Worm (Caenorhabditis elegans) whole organism, L4 larva: Measurements from ENCODE around the gene C52G5.3.

Experiments used
- F37D6.2 ChIP-seq: sonication (generic microtip); optimal IDR thresholded peaks from 2 replicates; lab custom pipeline; 2016; ENCODE audit warnings: mild to moderate bottlenecking, missing genetic modification characterization, missing compliant biosample characterization
- F44E2.7 ChIP-seq: fragments of 200-800 bp; sonication (Bioruptor generic); IDR thresholded peaks from 2 replicates; pipeline ENCODE4 v2.1.2; 2022; ENCODE audit warnings: missing genetic modification characterization, missing compliant biosample characterization
- F49E8.2 ChIP-seq: sonication (generic microtip); optimal IDR thresholded peaks from 2 replicates; lab custom pipeline; 2016; ENCODE audit warnings: missing compliant biosample characterization, mild to moderate bottlenecking, missing genetic modification characterization, borderline replicate concordance
- R02D3.7 ChIP-seq: fragments of 150-350 bp; sonication (generic microtip); optimal IDR thresholded peaks from 3 replicates; lab custom pipeline; 2014; ENCODE audit warnings: missing biosample characterization, missing genetic modification characterization
- T20F7.1 ChIP-seq: fragments of 200-800 bp; sonication (Bioruptor generic); optimal IDR thresholded peaks from 2 replicates; lab custom pipeline; 2018; ENCODE audit warnings: mild to moderate bottlenecking, missing genetic modification characterization, missing compliant biosample characterization
- T26A8.4 ChIP-seq: fragments of 200-800 bp; sonication (Bioruptor generic); IDR thresholded peaks from 2 replicates; pipeline ENCODE4 v1.3.6; 2022; ENCODE audit warnings: missing genetic modification characterization, missing compliant biosample characterization
- Y5F2A.4 ChIP-seq: fragments of 200-800 bp; sonication (Bioruptor generic); optimal IDR thresholded peaks from 2 replicates; lab custom pipeline; 2018; ENCODE audit warnings: mild to moderate bottlenecking, missing genetic modification characterization, missing compliant biosample characterization
- ZK337.2 ChIP-seq: fragments of 200-800 bp; sonication (Bioruptor generic); IDR thresholded peaks from 2 replicates; pipeline ENCODE4 v1.3.6; 2022; ENCODE audit warnings: missing genetic modification reagents, missing genetic modification characterization, missing compliant biosample characterization
- aly-2 ChIP-seq: sonication (generic microtip); optimal IDR thresholded peaks from 2 replicates; lab custom pipeline; 2018; ENCODE audit warnings: missing biosample characterization, missing genetic modification characterization
- attf-4 ChIP-seq: sonication (generic microtip); optimal IDR thresholded peaks from 3 replicates; lab custom pipeline; 2017; ENCODE audit warnings: missing biosample characterization, missing genetic modification characterization
- ceh-20 ChIP-seq: fragments of 200-800 bp; sonication (Bioruptor generic); IDR thresholded peaks from 2 replicates; pipeline ENCODE4 v1.3.6; 2022; ENCODE audit warnings: missing genetic modification reagents, missing genetic modification characterization, missing compliant biosample characterization
- ceh-32 ChIP-seq: sonication (generic microtip); optimal IDR thresholded peaks from 2 replicates; lab custom pipeline; 2016; ENCODE audit warnings: mild to moderate bottlenecking, missing genetic modification characterization, missing compliant biosample characterization; ENCODE audit not compliant: poor library complexity
- ces-1 ChIP-seq: fragments of 150-350 bp; sonication (generic microtip); optimal IDR thresholded peaks from 4 replicates; lab custom pipeline; 2014; ENCODE audit warnings: missing biosample characterization, missing genetic modification reagents, missing genetic modification characterization
- ctbp-1 ChIP-seq: fragments of 200-800 bp; sonication (Bioruptor generic); IDR thresholded peaks from 2 replicates; pipeline ENCODE4 v1.3.6; 2022; ENCODE audit warnings: missing genetic modification reagents, missing genetic modification characterization, missing compliant biosample characterization
- daf-16 ChIP-seq, 3 experiments: sonication (generic microtip); optimal IDR thresholded peaks; 2 replicates each; lab custom pipeline; 2016 to 2017; ENCODE audit warnings: missing genetic modification characterization in 3 of 3, missing genetic modification reagents in 3 of 3, mild to moderate bottlenecking in 2 of 3, missing compliant biosample characterization in 2 of 3, missing biosample characterization in 1 of 3, moderate library complexity in 1 of 3
- daf-8 ChIP-seq: fragments of 200-800 bp; sonication (Bioruptor generic); IDR thresholded peaks from 2 replicates; pipeline ENCODE4 v1.3.6; 2022; ENCODE audit warnings: missing genetic modification characterization, missing compliant biosample characterization
- dmd-6 ChIP-seq: fragments of 200-800 bp; sonication (Bioruptor generic); IDR thresholded peaks from 2 replicates; pipeline ENCODE4 v1.3.6; 2022; ENCODE audit warnings: missing genetic modification reagents, missing genetic modification characterization, missing compliant biosample characterization
- dmd-8 ChIP-seq: fragments of 200-800 bp; sonication (Bioruptor generic); IDR thresholded peaks from 2 replicates; pipeline ENCODE4 v1.3.6; 2022; ENCODE audit warnings: missing genetic modification characterization, missing compliant biosample characterization
- gei-8 ChIP-seq: fragments of 200-800 bp; sonication (Bioruptor generic); optimal IDR thresholded peaks from 2 replicates; lab custom pipeline; 2018; ENCODE audit warnings: mild to moderate bottlenecking, missing genetic modification characterization, missing compliant biosample characterization
- hmg-1.1 ChIP-seq: fragments of 200-800 bp; sonication (Bioruptor generic); IDR thresholded peaks from 2 replicates; pipeline ENCODE4 v1.3.6; 2022; ENCODE audit warnings: missing genetic modification reagents, missing genetic modification characterization, missing compliant biosample characterization
- lim-7 ChIP-seq: fragments of 200-800 bp; sonication (Bioruptor generic); IDR thresholded peaks from 2 replicates; pipeline ENCODE4 v1.3.6; 2022; ENCODE audit warnings: missing genetic modification characterization, missing compliant biosample characterization
- lin-29 ChIP-seq: fragments of 200-800 bp; sonication (Bioruptor generic); IDR thresholded peaks from 2 replicates; pipeline ENCODE4 v1.3.6; 2022; ENCODE audit warnings: missing genetic modification reagents, missing genetic modification characterization, missing compliant biosample characterization
- lin-39 ChIP-seq: fragments of 150-350 bp; optimal IDR thresholded peaks from 2 replicates; lab custom pipeline; 2014; ENCODE audit warnings: missing biosample characterization, missing genetic modification reagents, missing genetic modification characterization
- lsy-2 ChIP-seq, 2 experiments: fragments of 150-350 bp in 1 of 2; sonication (generic microtip) in 1 of 2; optimal IDR thresholded peaks; 2 replicates each; lab custom pipeline; 2014 to 2017; ENCODE audit warnings: missing biosample characterization in 2 of 2, missing genetic modification characterization in 2 of 2
- mdl-1 ChIP-seq, 2 experiments: fragments of 150-350 bp in 1 of 2; sonication (generic microtip) in 1 of 2; optimal IDR thresholded peaks; 2 replicates each; lab custom pipeline; 2014 to 2017; ENCODE audit warnings: missing biosample characterization in 2 of 2, missing genetic modification characterization in 2 of 2
- mep-1 ChIP-seq: fragments of 150-350 bp; sonication (generic microtip); optimal IDR thresholded peaks from 3 replicates; lab custom pipeline; 2014; ENCODE audit warnings: missing biosample characterization, missing genetic modification characterization
- mes-2 ChIP-seq: sonication (generic microtip); optimal IDR thresholded peaks from 2 replicates; lab custom pipeline; 2016; ENCODE audit warnings: missing genotype, mild to moderate bottlenecking, missing genetic modification characterization, missing compliant biosample characterization; ENCODE audit not compliant: poor library complexity, severe bottlenecking
- mxl-3 ChIP-seq: fragments of 200-800 bp; sonication (Bioruptor generic); optimal IDR thresholded peaks from 2 replicates; lab custom pipeline; 2018; ENCODE audit warnings: mild to moderate bottlenecking, missing genetic modification characterization, missing compliant biosample characterization
- nhr-10 ChIP-seq: fragments of 150-350 bp; optimal IDR thresholded peaks from 2 replicates; lab custom pipeline; 2014; ENCODE audit warnings: missing biosample characterization, missing genetic modification characterization
- nhr-25 ChIP-seq: sonication (generic microtip); optimal IDR thresholded peaks from 2 replicates; lab custom pipeline; 2017; ENCODE audit warnings: missing genetic modification characterization, mild to moderate bottlenecking, missing compliant biosample characterization, antibody characterized with exemption, moderate library complexity, borderline replicate concordance; ENCODE audit not compliant: insufficient read depth
- nhr-41 ChIP-seq: fragments of 200-800 bp; sonication (Bioruptor generic); IDR thresholded peaks from 2 replicates; pipeline ENCODE4 v1.3.6; 2022; ENCODE audit warnings: missing genetic modification reagents, missing genetic modification characterization, missing compliant biosample characterization
- nhr-48 ChIP-seq: sonication (generic microtip); optimal IDR thresholded peaks from 2 replicates; lab custom pipeline; 2016; ENCODE audit warnings: mild to moderate bottlenecking, missing genetic modification characterization, missing compliant biosample characterization
- nhr-77 ChIP-seq: fragments of 150-350 bp; optimal IDR thresholded peaks from 2 replicates; lab custom pipeline; 2014; ENCODE audit warnings: missing biosample characterization, missing genetic modification characterization
- pha-4 ChIP-seq, 2 experiments: fragments of 150-350 bp in 1 of 2; fragments of 200-800 bp in 1 of 2; sonication (Bioruptor generic) in 1 of 2; IDR thresholded peaks in 1 of 2; optimal IDR thresholded peaks in 1 of 2; 2 replicates each; pipeline versions ENCODE4 v1.3.6 to Lab custom; 2014 to 2022; ENCODE audit warnings: missing genetic modification characterization in 2 of 2, missing genetic modification reagents in 2 of 2, missing biosample characterization in 1 of 2, missing compliant biosample characterization in 1 of 2
- php-3 ChIP-seq: fragments of 200-800 bp; sonication (Bioruptor generic); IDR thresholded peaks from 2 replicates; pipeline ENCODE4 v1.3.6; 2022; ENCODE audit warnings: missing genetic modification reagents, missing genetic modification characterization, missing compliant biosample characterization
- pqm-1 ChIP-seq: sonication (generic microtip); optimal IDR thresholded peaks from 2 replicates; lab custom pipeline; 2017; ENCODE audit warnings: missing biosample characterization, missing genetic modification characterization
- rbr-2 ChIP-seq: sonication (generic microtip); optimal IDR thresholded peaks from 2 replicates; lab custom pipeline; 2016; ENCODE audit warnings: missing genotype, missing genetic modification characterization, missing compliant biosample characterization
- saeg-2 ChIP-seq: fragments of 200-800 bp; sonication (Bioruptor generic); IDR thresholded peaks from 2 replicates; pipeline ENCODE4 v1.3.6; 2022; ENCODE audit warnings: missing genetic modification reagents, missing genetic modification characterization, missing compliant biosample characterization
- spr-3 ChIP-seq: fragments of 200-800 bp; sonication (Bioruptor generic); optimal IDR thresholded peaks from 2 replicates; lab custom pipeline; 2018; ENCODE audit warnings: mild to moderate bottlenecking, missing genetic modification characterization, missing compliant biosample characterization
- tag-97 ChIP-seq: fragments of 200-800 bp; sonication (Bioruptor generic); IDR thresholded peaks from 2 replicates; pipeline ENCODE4 v1.3.6; 2022; ENCODE audit warnings: missing genetic modification characterization, missing compliant biosample characterization
- unc-62 ChIP-seq, 3 experiments: fragments of 150-350 bp in 1 of 3; sonication (generic microtip); optimal IDR thresholded peaks in 2 of 3; peaks in 1 of 3; 1 replicate in 1 of 3; 2 replicates in 2 of 3; lab custom pipeline; 2014 to 2017; ENCODE audit warnings: missing biosample characterization in 3 of 3, missing genetic modification characterization in 3 of 3, missing genetic modification reagents in 3 of 3, missing genotype in 1 of 3
- vab-7 ChIP-seq: fragments of 200-800 bp; sonication (Bioruptor generic); IDR thresholded peaks from 2 replicates; pipeline ENCODE4 v1.3.6; 2022; ENCODE audit warnings: missing genetic modification reagents, missing genetic modification characterization, missing compliant biosample characterization
- zag-1 ChIP-seq: fragments of 150-350 bp; optimal IDR thresholded peaks from 2 replicates; lab custom pipeline; 2014; ENCODE audit warnings: missing biosample characterization, missing genetic modification characterization
- zip-11 ChIP-seq: fragments of 200-800 bp; sonication (Bioruptor generic); IDR thresholded peaks from 2 replicates; pipeline ENCODE4 v1.3.6; 2022; ENCODE audit warnings: missing genetic modification characterization, missing compliant biosample characterization
- zip-2 ChIP-seq: fragments of 150-350 bp; optimal IDR thresholded peaks from 2 replicates; lab custom pipeline; 2014; ENCODE audit warnings: missing biosample characterization, missing genetic modification characterization
- ztf-7 ChIP-seq: fragments of 150-350 bp; optimal IDR thresholded peaks from 2 replicates; lab custom pipeline; 2014; ENCODE audit warnings: missing biosample characterization, missing genetic modification characterization

The C52G5.3 gene

DNA sequence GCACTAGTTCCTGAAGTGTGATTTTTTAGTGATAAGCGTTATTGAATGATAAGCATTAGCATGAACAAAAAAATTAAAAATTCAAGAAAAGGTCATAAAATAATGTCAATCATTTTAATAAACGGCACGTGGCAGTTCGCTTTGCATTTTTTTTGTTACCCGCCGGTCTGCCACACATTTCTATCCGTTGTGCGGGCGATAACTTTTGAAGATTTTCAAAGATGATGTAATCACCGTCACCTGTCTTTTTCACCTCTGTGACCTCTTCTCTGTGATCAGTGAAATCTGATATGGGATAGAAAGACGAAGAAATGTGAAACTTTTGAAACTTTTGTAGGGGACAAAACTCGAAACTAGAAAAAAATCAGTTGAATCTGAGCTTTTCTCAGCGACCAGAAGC lies 32.0 kb upstream of the C52G5.3 start (continued):
- TF ChIP-seq F44E2.7 (GFP tag; lab: Robert Waterston, UW) (no peak), ces-1 (no peak), mep-1 (no peak), lin-39 (no peak), aly-2 (tag; lab: Kevin White, UChicago) (no peak), gei-8 (GFP tag; lab: Kevin White, UChicago) (no peak), R02D3.7 (tag; lab: Kevin White, UChicago) (no peak), daf-8 (GFP tag; lab: Robert Waterston, UW) (no peak), mxl-3 (peak; percentile 64), lin-29 (GFP tag; lab: Robert Waterston, UW) (no peak), nhr-41 (no peak), zip-11 (GFP tag; lab: Robert Waterston, UW) (no peak), zip-2 (tag; lab: Kevin White, UChicago) (no peak), ceh-32 (tag; lab: Kevin White, UChicago) (no peak), nhr-77 (tag; lab: Kevin White, UChicago) (no peak), dmd-8 (GFP tag; lab: Robert Waterston, UW) (no peak), dmd-6 (GFP tag; lab: Robert Waterston, UW) (peak; percentile 61), Y5F2A.4 (GFP tag; lab: Kevin White, UChicago) (no peak), ZK337.2 (GFP tag; lab: Robert Waterston, UW) (no peak), saeg-2 (GFP tag; lab: Robert Waterston, UW) (no peak)

DNA sequence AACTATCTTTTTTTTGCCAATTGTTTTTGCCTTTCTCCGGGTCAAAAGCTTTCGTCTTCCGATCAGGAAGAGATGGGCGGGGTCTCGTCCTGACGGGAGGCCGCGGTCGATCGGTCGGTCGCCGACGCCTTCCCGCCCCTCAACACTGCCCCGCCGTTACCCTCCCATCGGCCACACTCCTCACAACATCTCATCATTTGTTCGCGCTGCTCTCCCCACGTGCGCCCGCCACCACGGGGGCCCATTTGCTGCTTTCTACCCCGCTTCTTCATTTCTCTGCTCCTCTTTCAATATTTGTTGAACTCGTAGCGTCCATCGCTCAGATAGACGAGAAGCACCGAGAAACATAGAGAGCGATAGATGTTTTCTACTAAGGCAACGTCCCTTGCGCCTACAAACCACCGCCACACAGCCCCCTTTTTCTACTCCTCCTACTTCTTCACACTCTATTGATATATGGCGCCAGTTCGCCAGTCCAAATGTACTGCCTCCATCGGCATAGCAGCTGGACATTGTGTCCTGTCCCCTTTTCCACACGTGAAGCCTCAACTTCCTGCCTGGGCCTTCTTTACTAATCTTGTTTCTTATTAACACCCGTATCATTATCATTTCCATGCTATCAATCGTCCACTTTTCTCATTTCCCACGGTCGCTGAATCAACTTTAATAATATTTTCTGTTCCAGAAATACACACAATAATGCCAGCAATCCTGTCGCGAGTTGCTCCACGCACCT lies 31.0 kb upstream of the C52G5.3 start, which contains the start of gene bcat-1:
bcat-1 (plus strand) TSS at position 686 of the 736 bp plus-strand sequence.
- TF ChIP-seq zag-1 (tag; lab: Kevin White, UChicago) (no peak), nhr-25 (tag; lab: Kevin White, UChicago) (no peak), attf-4 (tag; lab: Kevin White, UChicago) (no peak), T26A8.4 (GFP tag; lab: Robert Waterston, UW) (no peak), hmg-1.1 (GFP tag; lab: Robert Waterston, UW) (peak; percentile 68; the same call in 1 of the 2 replicates), tag-97 (no peak), pqm-1 (tag; lab: Kevin White, UChicago) (no peak), pha-4 (GFP tag; IDR thresholded peaks at IDR 0.05; lab: Robert Waterston, UW) (peak; percentile 54), pha-4 (tag; optimal IDR thresholded peaks at IDR 0.05; lab: Kevin White, UChicago) (no peak), daf-16 (GFP tag; optimal IDR thresholded peaks at IDR 0.05; lab: Kevin White, UChicago) (peak in 1 of 2 experiments; percentile 73), daf-16 (tag; optimal IDR thresholded peaks at IDR 0.05; lab: Kevin White, UChicago) (peak; percentile 64), saeg-2 (GFP tag; lab: Robert Waterston, UW) (no peak), mes-2 (tag; lab: Kevin White, UChicago) (peak; percentile 59), mep-1 (peak; percentile 78), nhr-48 (tag; lab: Kevin White, UChicago) (peak; percentile 28), vab-7 (peak; percentile 51; the same call in 1 of the 2 replicates), gei-8 (GFP tag; lab: Kevin White, UChicago) (peak; percentile 49), F49E8.2 (tag; lab: Kevin White, UChicago) (no peak), spr-3 (GFP tag; lab: Kevin White, UChicago) (peak; percentile 64), dmd-6 (GFP tag; lab: Robert Waterston, UW) (peak; percentile 64), mdl-1 (tag; optimal IDR thresholded peaks at IDR 0.05; lab: Kevin White, UChicago) (peak; percentile 88 to 97), ztf-7 (tag; lab: Kevin White, UChicago) (no peak), T20F7.1 (GFP tag; lab: Kevin White, UChicago) (no peak), nhr-77 (tag; lab: Kevin White, UChicago) (peak; percentile 66), nhr-10 (tag; lab: Kevin White, UChicago) (peak; percentile 32), lim-7 (GFP tag; lab: Robert Waterston, UW) (no peak), lsy-2 (tag; optimal IDR thresholded peaks at IDR 0.05; lab: Kevin White, UChicago) (peak; percentile 21 to 52), unc-62 (GFP tag; optimal IDR thresholded peaks at IDR 0.05 in 1 of 2; lab: Kevin White, UChicago) (peak in 1 of 2 experiments; percentile 51), unc-62 (tag; optimal IDR thresholded peaks at IDR 0.05; lab: Kevin White, UChicago) (no peak), ceh-20 (GFP tag; lab: Robert Waterston, UW) (peak; percentile 51), php-3 (GFP tag; lab: Robert Waterston, UW) (peak; percentile 68), ctbp-1 (peak; percentile 55; the same call in 1 of the 2 replicates), rbr-2 (tag; lab: Kevin White, UChicago) (peak; percentile 64), F37D6.2 (peak; percentile 45)
